Worm (Caenorhabditis elegans) whole organism, young adult: ENCODE data around the gene ZK180.5.

Source experiments
- B0035.1 ChIP-seq: sonication (generic microtip); optimal IDR thresholded peaks from 2 replicates; lab custom pipeline; 2016; ENCODE audit warnings: missing genetic modification characterization, mild to moderate bottlenecking, missing compliant biosample characterization, missing genotype, missing genetic modification reagents
- B0261.1 ChIP-seq: sonication (generic microtip); optimal IDR thresholded peaks from 2 replicates; lab custom pipeline; 2016; ENCODE audit warnings: mild to moderate bottlenecking, missing genetic modification characterization, moderate library complexity, missing compliant biosample characterization
- F33H1.4 ChIP-seq: fragments of 200-800 bp; sonication (Bioruptor generic); IDR thresholded peaks from 2 replicates; pipeline ENCODE4 v1.3.6; 2022; ENCODE audit warnings: missing genetic modification reagents, missing genetic modification characterization, missing compliant biosample characterization
- F37B4.10 ChIP-seq: fragments of 200-800 bp; sonication (Bioruptor generic); IDR thresholded peaks from 2 replicates; pipeline ENCODE4 v1.3.6; 2022; ENCODE audit warnings: missing genetic modification characterization, missing compliant biosample characterization
- F39B2.1 ChIP-seq: fragments of 200-800 bp; sonication (Bioruptor generic); IDR thresholded peaks from 2 replicates; pipeline ENCODE4 v1.3.6; 2022; ENCODE audit warnings: missing genetic modification reagents, missing genetic modification characterization, missing compliant biosample characterization
- F49E8.2 ChIP-seq: sonication (generic microtip); optimal IDR thresholded peaks from 3 replicates; lab custom pipeline; 2017; ENCODE audit warnings: missing genetic modification characterization, mild to moderate bottlenecking, missing compliant biosample characterization, antibody characterized with exemption, moderate library complexity; ENCODE audit not compliant: insufficient read depth
- K11D2.4 ChIP-seq: fragments of 200-800 bp; sonication (Bioruptor generic); IDR thresholded peaks from 2 replicates; pipeline ENCODE4 v1.3.6; 2022; ENCODE audit warnings: missing genetic modification reagents, missing genetic modification characterization, missing compliant biosample characterization
- Y53G8AR.9 ChIP-seq: fragments of 200-800 bp; sonication (Bioruptor generic); conservative IDR thresholded peaks from 2 replicates; pipeline ENCODE4 v1.3.6; 2022; ENCODE audit warnings: missing genetic modification reagents, missing genetic modification characterization, missing compliant biosample characterization
- ZK185.1 ChIP-seq: sonication (generic microtip); optimal IDR thresholded peaks from 2 replicates; lab custom pipeline; 2016; ENCODE audit warnings: mild to moderate bottlenecking, missing genetic modification characterization, missing compliant biosample characterization; ENCODE audit not compliant: poor library complexity, severe bottlenecking
- ama-1 ChIP-seq, 3 experiments: fragments of 150-350 bp in 1 of 3; sonication (generic microtip) in 2 of 3; optimal IDR thresholded peaks; 2 replicates each; lab custom pipeline; 2014 to 2018; ENCODE audit warnings: missing biosample characterization in 2 of 3, missing genetic modification characterization in 2 of 3, missing genetic modification reagents in 2 of 3
- aptf-2 ChIP-seq: fragments of 200-800 bp; sonication (Bioruptor generic); conservative IDR thresholded peaks from 2 replicates; pipeline ENCODE4 v1.3.6; 2022; ENCODE audit warnings: missing genetic modification reagents, missing genetic modification characterization, missing compliant biosample characterization
- athp-1 ChIP-seq: sonication (generic microtip); optimal IDR thresholded peaks from 2 replicates; lab custom pipeline; 2017; ENCODE audit warnings: mild to moderate bottlenecking, missing genetic modification characterization, missing compliant biosample characterization
- bed-1 ChIP-seq: fragments of 200-800 bp; sonication (Bioruptor generic); IDR thresholded peaks from 2 replicates; pipeline ENCODE4 v1.3.6; 2022; ENCODE audit warnings: missing genetic modification reagents, missing genetic modification characterization, missing compliant biosample characterization
- ceh-100 ChIP-seq: fragments of 200-800 bp; sonication (Bioruptor generic); IDR thresholded peaks from 2 replicates; pipeline ENCODE4 v1.3.6; 2022; ENCODE audit warnings: missing genetic modification reagents, missing genetic modification characterization, missing compliant biosample characterization
- ceh-27 ChIP-seq: fragments of 200-800 bp; sonication (Bioruptor generic); optimal IDR thresholded peaks from 2 replicates; lab custom pipeline; 2018; ENCODE audit warnings: mild to moderate bottlenecking, missing genetic modification characterization, moderate library complexity, missing compliant biosample characterization
- ceh-91 ChIP-seq: fragments of 200-800 bp; sonication (Bioruptor generic); IDR thresholded peaks from 2 replicates; pipeline ENCODE4 v1.3.6; 2022; ENCODE audit warnings: missing genetic modification reagents, missing genetic modification characterization, missing compliant biosample characterization
- chd-7 ChIP-seq: sonication (generic microtip); optimal IDR thresholded peaks from 2 replicates; lab custom pipeline; 2016; ENCODE audit warnings: mild to moderate bottlenecking, missing genetic modification characterization, moderate library complexity, missing compliant biosample characterization
- die-1 ChIP-seq: sonication (generic microtip); optimal IDR thresholded peaks from 2 replicates; lab custom pipeline; 2016; ENCODE audit warnings: missing genotype, mild to moderate bottlenecking, missing genetic modification characterization, missing compliant biosample characterization
- dox-1 ChIP-seq: fragments of 200-800 bp; sonication (Bioruptor generic); IDR thresholded peaks from 2 replicates; pipeline ENCODE4 v1.3.6; 2022; ENCODE audit warnings: missing genetic modification reagents, missing genetic modification characterization, missing compliant biosample characterization
- dpff-1 ChIP-seq: sonication (generic microtip); optimal IDR thresholded peaks from 2 replicates; lab custom pipeline; 2017; ENCODE audit warnings: mild to moderate bottlenecking, missing genetic modification characterization, missing compliant biosample characterization
- efl-1 ChIP-seq: fragments of 150-350 bp; optimal IDR thresholded peaks from 2 replicates; lab custom pipeline; 2014; ENCODE audit warnings: missing biosample characterization, missing genetic modification reagents, missing genetic modification characterization
- gei-17 ChIP-seq: fragments of 200-800 bp; sonication (Bioruptor generic); optimal IDR thresholded peaks from 2 replicates; lab custom pipeline; 2018; ENCODE audit warnings: mild to moderate bottlenecking, missing genetic modification characterization, missing compliant biosample characterization
- hmg-1.2 ChIP-seq: fragments of 200-800 bp; sonication (Bioruptor generic); IDR thresholded peaks from 2 replicates; pipeline ENCODE4 v1.3.6; 2022; ENCODE audit warnings: missing genetic modification reagents, missing genetic modification characterization, missing compliant biosample characterization
- let-526 ChIP-seq: fragments of 200-800 bp; sonication (Bioruptor generic); IDR thresholded peaks from 2 replicates; pipeline ENCODE4 v1.3.6; 2022; ENCODE audit warnings: missing genetic modification reagents, missing genetic modification characterization, missing compliant biosample characterization
- lin-26 ChIP-seq: fragments of 200-800 bp; sonication (Bioruptor generic); IDR thresholded peaks from 2 replicates; pipeline ENCODE4 v1.3.6; 2022; ENCODE audit warnings: missing genetic modification reagents, missing genetic modification characterization, missing compliant biosample characterization
- lin-35 ChIP-seq, 3 experiments: fragments of 150-350 bp in 2 of 3; sonication (generic microtip) in 1 of 3; optimal IDR thresholded peaks; 2 replicates each; lab custom pipeline; 2014 to 2018; ENCODE audit warnings: missing biosample characterization in 3 of 3, missing genetic modification characterization in 3 of 3, missing genetic modification reagents in 3 of 3
- mcd-1 ChIP-seq: fragments of 200-800 bp; sonication (Bioruptor generic); IDR thresholded peaks from 2 replicates; pipeline ENCODE4 v1.3.6; 2022; ENCODE audit warnings: missing genetic modification reagents, missing genetic modification characterization, missing compliant biosample characterization
- nfya-1 ChIP-seq: sonication (generic microtip); optimal IDR thresholded peaks from 2 replicates; lab custom pipeline; 2017; ENCODE audit warnings: antibody characterized with exemption, missing compliant biosample characterization, missing genetic modification characterization, borderline replicate concordance; ENCODE audit not compliant: insufficient read depth
- nfyb-1 ChIP-seq: fragments of 200-800 bp; sonication (Bioruptor generic); IDR thresholded peaks from 2 replicates; pipeline ENCODE4 v1.3.6; 2022; ENCODE audit warnings: missing genetic modification reagents, missing genetic modification characterization, missing compliant biosample characterization
- nhr-80 ChIP-seq: sonication (generic microtip); optimal IDR thresholded peaks from 2 replicates; lab custom pipeline; 2016; ENCODE audit warnings: missing genetic modification characterization, missing compliant biosample characterization
- nhr-90 ChIP-seq: sonication (generic microtip); optimal IDR thresholded peaks from 2 replicates; lab custom pipeline; 2016; ENCODE audit warnings: missing genotype, mild to moderate bottlenecking, missing genetic modification characterization, missing compliant biosample characterization
- pbrm-1 ChIP-seq: fragments of 200-800 bp; sonication (Bioruptor generic); IDR thresholded peaks from 2 replicates; pipeline ENCODE4 v1.3.6; 2022; ENCODE audit warnings: missing genetic modification reagents, missing genetic modification characterization, missing compliant biosample characterization
- rec-8 ChIP-seq, 2 experiments: sonication (generic microtip); optimal IDR thresholded peaks; 2 replicates each; lab custom pipeline; 2016; ENCODE audit warnings: mild to moderate bottlenecking in 2 of 2, missing genetic modification characterization in 2 of 2, missing genetic modification reagents in 2 of 2, missing genotype in 2 of 2, missing biosample characterization in 1 of 2, missing compliant biosample characterization in 1 of 2, moderate library complexity in 1 of 2
- repo-1 ChIP-seq: sonication (generic microtip); optimal IDR thresholded peaks from 2 replicates; lab custom pipeline; 2017; ENCODE audit warnings: mild to moderate bottlenecking, missing genetic modification characterization, missing compliant biosample characterization
- rpc-1 ChIP-seq, 2 experiments: fragments of 150-350 bp in 1 of 2; sonication (generic microtip) in 1 of 2; optimal IDR thresholded peaks; 2 replicates each; lab custom pipeline; 2014 to 2018; ENCODE audit warnings: missing biosample characterization in 1 of 2, missing genetic modification characterization in 1 of 2, missing genetic modification reagents in 1 of 2, missing genotype in 1 of 2
- sea-2 ChIP-seq: fragments of 200-800 bp; sonication (Bioruptor generic); IDR thresholded peaks from 2 replicates; pipeline ENCODE4 v1.3.6; 2022; ENCODE audit warnings: missing genetic modification characterization, missing compliant biosample characterization
- snpc-3.4 ChIP-seq: sonication (generic microtip); optimal IDR thresholded peaks from 2 replicates; lab custom pipeline; 2017; ENCODE audit warnings: missing genetic modification characterization, mild to moderate bottlenecking, missing compliant biosample characterization, antibody characterized with exemption, moderate library complexity, missing genotype, missing genetic modification reagents
- snpc-4 ChIP-seq, 5 experiments: fragments of 150-350 bp in 1 of 5; sonication (generic microtip) in 4 of 5; optimal IDR thresholded peaks; 2 replicates each; lab custom pipeline; 2014 to 2018; ENCODE audit warnings: missing genetic modification characterization in 5 of 5, missing biosample characterization in 3 of 5, antibody characterized with exemption in 2 of 5, mild to moderate bottlenecking in 2 of 5, missing compliant biosample characterization in 2 of 5, missing genotype in 2 of 5, moderate library complexity in 2 of 5, missing genetic modification reagents in 1 of 5
- somi-1 ChIP-seq: fragments of 200-800 bp; sonication (Bioruptor generic); optimal IDR thresholded peaks from 2 replicates; lab custom pipeline; 2018; ENCODE audit warnings: mild to moderate bottlenecking, missing genetic modification characterization, missing compliant biosample characterization
- tlf-1 ChIP-seq: fragments of 200-800 bp; sonication (Bioruptor generic); optimal IDR thresholded peaks from 2 replicates; lab custom pipeline; 2018; ENCODE audit warnings: mild to moderate bottlenecking, missing genetic modification characterization, missing compliant biosample characterization
- unc-130 ChIP-seq: sonication (generic microtip); optimal IDR thresholded peaks from 2 replicates; lab custom pipeline; 2016; ENCODE audit warnings: missing genetic modification reagents, missing genetic modification characterization, missing compliant biosample characterization
- xnd-1 ChIP-seq: sonication (generic microtip); optimal IDR thresholded peaks from 2 replicates; lab custom pipeline; 2016; ENCODE audit warnings: missing genotype, missing genetic modification reagents, missing genetic modification characterization, missing compliant biosample characterization
- zfh-2 ChIP-seq: fragments of 200-800 bp; sonication (Bioruptor generic); conservative IDR thresholded peaks from 2 replicates; pipeline ENCODE4 v1.3.6; 2022; ENCODE audit warnings: missing genetic modification reagents, missing genetic modification characterization, missing compliant biosample characterization

Gene ZK180.5

ce11 chrIV:4513269-4513819 is 3.6 kb downstream of the ZK180.5 start, which contains the start of gene sar-1 (continued):
- peak; percentile 84 for TF ChIP-seq zfh-2 (GFP tag; lab: Robert Waterston, UW)
- TF ChIP-seq bed-1 (GFP tag; lab: Robert Waterston, UW), result no peak
- TF ChIP-seq athp-1 (tag; lab: Kevin White, UChicago), result peak; percentile 9
- TF ChIP-seq nhr-90, result no peak
- peak; percentile 2 for TF ChIP-seq snpc-3.4
- TF ChIP-seq xnd-1 (tag; lab: Kevin White, UChicago), result peak; percentile 58
- peak; percentile 79 for TF ChIP-seq pbrm-1 (GFP tag; lab: Robert Waterston, UW)
- peak; percentile 65 for TF ChIP-seq nfyb-1 (GFP tag; lab: Robert Waterston, UW)
- TF ChIP-seq rpc-1 (optimal IDR thresholded peaks at IDR 0.05; lab: Kevin White, UChicago), result no peak
- TF ChIP-seq rpc-1 (tag; optimal IDR thresholded peaks at IDR 0.05; lab: Kevin White, UChicago), result no peak
- TF ChIP-seq repo-1, result peak; percentile 39
- TF ChIP-seq nfya-1 (tag; lab: Kevin White, UChicago), result no peak
- peak; percentile 53 for TF ChIP-seq hmg-1.2 (GFP tag; lab: Robert Waterston, UW)
- TF ChIP-seq tlf-1 (GFP tag; lab: Kevin White, UChicago), result peak; percentile 81
- TF ChIP-seq F33H1.4 (GFP tag; lab: Robert Waterston, UW), result peak; percentile 72
- 0 out of 2 replicates have a peak, but pooled peaks have one; percentile 7 for TF ChIP-seq let-526 (GFP tag; lab: Robert Waterston, UW)
- no peak for TF ChIP-seq aptf-2
- no peak for TF ChIP-seq rec-8 (tag; optimal IDR thresholded peaks at IDR 0.05; lab: Kevin White, UChicago)
- TF ChIP-seq dox-1, result peak; percentile 85
- no peak for TF ChIP-seq B0035.1
- TF ChIP-seq die-1 (tag; lab: Kevin White, UChicago), result no peak
- TF ChIP-seq ZK185.1 (tag; lab: Kevin White, UChicago), result no peak
- no peak for TF ChIP-seq B0261.1
- TF ChIP-seq lin-26 (GFP tag; lab: Robert Waterston, UW), result no peak
- TF ChIP-seq ceh-91 (GFP tag; lab: Robert Waterston, UW), result 0 out of 2 replicates have a peak, but pooled peaks have one; percentile 43
- TF ChIP-seq dpff-1 (tag; lab: Kevin White, UChicago), result no peak
- TF ChIP-seq lin-35 (GFP tag; optimal IDR thresholded peaks at IDR 0.05; lab: Kevin White, UChicago), result peak in 2 of 3 experiments; percentile 43 to 76
- TF ChIP-seq nhr-80 (tag; lab: Kevin White, UChicago), result peak; percentile 65
- TF ChIP-seq efl-1, result peak; percentile 55

- 0 out of 2 replicates have a peak, but pooled peaks have one; percentile 29 for TF ChIP-seq pbrm-1 (GFP tag; lab: Robert Waterston, UW)
- TF ChIP-seq snpc-4 (GFP tag; optimal IDR thresholded peaks at IDR 0.05; lab: Kevin White, UChicago), result no peak
- no peak for TF ChIP-seq snpc-4 (tag; optimal IDR thresholded peaks at IDR 0.05; lab: Kevin White, UChicago)
- TF ChIP-seq chd-7, result peak; percentile 28
- no peak for TF ChIP-seq sea-2 (GFP tag; lab: Robert Waterston, UW)
- peak; percentile 21; the same call in 1 of the 2 replicates for TF ChIP-seq mcd-1 (GFP tag; lab: Robert Waterston, UW)
- 0 out of 2 replicates have a peak, but pooled peaks have one; percentile 57 for TF ChIP-seq F39B2.1
- no peak for TF ChIP-seq ceh-100 (GFP tag; lab: Robert Waterston, UW)
- TF ChIP-seq Y53G8AR.9 (GFP tag; lab: Robert Waterston, UW), result peak; percentile 62; the same call in 1 of the 2 replicates
- peak; percentile 10 for TF ChIP-seq gei-17 (GFP tag; lab: Kevin White, UChicago)
- TF ChIP-seq nfyb-1 (GFP tag; lab: Robert Waterston, UW), result peak; percentile 47; the same call in 1 of the 2 replicates
- TF ChIP-seq ceh-91 (GFP tag; lab: Robert Waterston, UW), result no peak
- no peak for TF ChIP-seq F37B4.10
- TF ChIP-seq somi-1 (GFP tag; lab: Kevin White, UChicago), result peak; percentile 13
- TF ChIP-seq dpff-1 (tag; lab: Kevin White, UChicago), result no peak
- peak; percentile 61 for TF ChIP-seq repo-1
- peak in 1 of 3 experiments; percentile 17 for TF ChIP-seq lin-35 (GFP tag; optimal IDR thresholded peaks at IDR 0.05; lab: Kevin White, UChicago)
- TF ChIP-seq K11D2.4, result no peak
- peak; percentile 36 for TF ChIP-seq nhr-80 (tag; lab: Kevin White, UChicago)
- TF ChIP-seq ceh-27, result no peak
- no peak for TF ChIP-seq unc-130
- TF ChIP-seq snpc-3.4, result no peak
- peak; percentile 28 for TF ChIP-seq F49E8.2 (tag; lab: Kevin White, UChicago)
- no peak for TF ChIP-seq ama-1 (optimal IDR thresholded peaks at IDR 0.05; lab: Kevin White, UChicago)
- peak in 1 of 2 experiments; percentile 58 for TF ChIP-seq ama-1 (GFP tag; optimal IDR thresholded peaks at IDR 0.05; lab: Kevin White, UChicago)
Measured at ce11 chrIV:4511259-4511890, 5.6 kb downstream of the ZK180.5 start, which contains the start of the genes rfth-1 and ZK180.8. Gene rfth-1 (minus strand): TSS chrIV:4511309. Gene ZK180.8 (minus strand): TSS chrIV:4511724.
